Fruit fly (Drosophila melanogaster): Measurements from ENCODE around the gene CG8774.

CG8774 gene

dm6 chr3R:13285110-13285509, 13.5 kb upstream of the CG8774 start:
- TF ChIP-seq OdsH (GFP tag; optimal IDR thresholded peaks at IDR 0.05) (no peak), Dfd (GFP tag; optimal IDR thresholded peaks at IDR 0.05) (peak; percentile 97)

- TF ChIP-seq N (GFP tag; optimal IDR thresholded peaks at IDR 0.05) (no peak), h (GFP tag; optimal IDR thresholded peaks at IDR 0.05) (no peak), rgr (GFP tag; optimal IDR thresholded peaks at IDR 0.05) (no peak), Hr83 (GFP tag; optimal IDR thresholded peaks at IDR 0.05; ENCODE audit: poor library complexity, severe bottlenecking) (no peak), Vsx2 (GFP tag; optimal IDR thresholded peaks at IDR 0.05; ENCODE audit: partially characterized antibody) (no peak), Hr78 (GFP tag; optimal IDR thresholded peaks at IDR 0.05) (no peak), Jra (GFP tag; optimal IDR thresholded peaks at IDR 0.05) (no peak), Hnf4 (GFP tag; optimal IDR thresholded peaks at IDR 0.05) (no peak), pan (optimal IDR thresholded peaks at IDR 0.05) (no peak), woc (GFP tag; optimal IDR thresholded peaks at IDR 0.05) (no peak), GATAd (GFP tag; optimal IDR thresholded peaks at IDR 0.05) (no peak), br (GFP tag; optimal IDR thresholded peaks at IDR 0.05) (no peak), OdsH (GFP tag; optimal IDR thresholded peaks at IDR 0.05) (no peak), sage (GFP tag; optimal IDR thresholded peaks at IDR 0.05) (no peak), Myc (optimal IDR thresholded peaks at IDR 0.05) (no peak)
These were observed 12.4 kb upstream of the CG8774 start, which contains the start of gene CG15888 for dm6 chr3R:13286118-13286579. Gene CG15888 (minus strand): TSS chr3R:13286529.

- TF ChIP-seq fru (GFP tag; optimal IDR thresholded peaks at IDR 0.05) (no peak), Sp1 (GFP tag; optimal IDR thresholded peaks at IDR 0.05) (no peak), CrebA (GFP tag; optimal IDR thresholded peaks at IDR 0.05; ENCODE audit: borderline replicate concordance) (no peak), br (GFP tag; optimal IDR thresholded peaks at IDR 0.05) (no peak), Jra (GFP tag; optimal IDR thresholded peaks at IDR 0.05) (no peak), Rel (GFP tag; optimal IDR thresholded peaks at IDR 0.05) (no peak), Rel (tag; optimal IDR thresholded peaks at IDR 0.05) (no peak), Vsx2 (GFP tag; optimal IDR thresholded peaks at IDR 0.05; ENCODE audit: partially characterized antibody) (no peak), HLH106 (tag; optimal IDR thresholded peaks at IDR 0.05) (no peak), Dfd (GFP tag; optimal IDR thresholded peaks at IDR 0.05) (no peak), Hr78 (GFP tag; optimal IDR thresholded peaks at IDR 0.05) (no peak), woc (GFP tag; optimal IDR thresholded peaks at IDR 0.05) (no peak), sv (GFP tag; optimal IDR thresholded peaks at IDR 0.05) (no peak), brk (GFP tag; optimal IDR thresholded peaks at IDR 0.05) (no peak)
These were observed 9.7 kb upstream of the CG8774 start, which contains the start of gene apn for dm6 chr3R:13288763-13289312. Gene apn (minus strand): TSS chr3R:13288813.

- TF ChIP-seq tai (GFP tag; optimal IDR thresholded peaks at IDR 0.05) (no peak), Mio (GFP tag; optimal IDR thresholded peaks at IDR 0.05) (no peak), brk (GFP tag; optimal IDR thresholded peaks at IDR 0.05) (no peak), dsf (GFP tag; optimal IDR thresholded peaks at IDR 0.05; ENCODE audit: borderline replicate concordance) (no peak)
These were observed 8.2 kb upstream of the CG8774 start, which contains the start of gene Osi22 for dm6 chr3R:13290329-13290728. Gene Osi22 (plus strand): TSS chr3R:13290629.

dm6 chr3R:13293148-13293756, 5.3 kb upstream of the CG8774 start, which contains the start of gene wntD:
Gene wntD (minus strand): TSS chr3R:13293198.
- TF ChIP-seq HLH106 (tag; optimal IDR thresholded peaks at IDR 0.05) (no peak), Hr83 (GFP tag; optimal IDR thresholded peaks at IDR 0.05; ENCODE audit: poor library complexity, severe bottlenecking) (no peak), woc (GFP tag; optimal IDR thresholded peaks at IDR 0.05) (no peak), sage (GFP tag; optimal IDR thresholded peaks at IDR 0.05) (no peak), OdsH (GFP tag; optimal IDR thresholded peaks at IDR 0.05) (no peak), CG9705 (GFP tag; optimal IDR thresholded peaks at IDR 0.05) (no peak), brk (GFP tag; optimal IDR thresholded peaks at IDR 0.05) (no peak), Abd-B (GFP tag; optimal IDR thresholded peaks at IDR 0.05) (no peak), jim (GFP tag; optimal IDR thresholded peaks at IDR 0.05) (no peak)

dm6 chr3R:13294461-13294860, 4.1 kb upstream of the CG8774 start, which contains the start of gene CG8773:
Gene CG8773 (plus strand): TSS chr3R:13294748.
- TF ChIP-seq HLH106 (tag; optimal IDR thresholded peaks at IDR 0.05), result no peak
- TF ChIP-seq Rel (GFP tag; optimal IDR thresholded peaks at IDR 0.05), result no peak
- no peak for TF ChIP-seq Rel (tag; optimal IDR thresholded peaks at IDR 0.05)
- no peak for TF ChIP-seq Dfd (GFP tag; optimal IDR thresholded peaks at IDR 0.05)
- peak; percentile 58 for TF ChIP-seq h (GFP tag; optimal IDR thresholded peaks at IDR 0.05)
